Fruit fly (Drosophila melanogaster): ENCODE results near the gene Tsp26A.

Tsp26A gene

dm6 chr2L:5974122-5974521 is 25.9 kb upstream of the Tsp26A start (continued):
- TF ChIP-seq CG17802 (tag; optimal IDR thresholded peaks at IDR 0.05) (no peak), CG30020 (tag; optimal IDR thresholded peaks at IDR 0.05) (no peak), ttk (GFP tag; IDR thresholded peaks at IDR 0.05) (peak; percentile 7; the same call in 1 of the 2 replicates), danr (GFP tag; IDR thresholded peaks at IDR 0.05) (no peak), CG11560 (tag; IDR thresholded peaks at IDR 0.05) (no peak), sd (tag; optimal IDR thresholded peaks at IDR 0.05) (peak; percentile 42), slp2 (GFP tag; optimal IDR thresholded peaks at IDR 0.05) (no peak), CTCF (GFP tag; optimal IDR thresholded peaks at IDR 0.05) (no peak), Ada2b (GFP tag; IDR thresholded peaks at IDR 0.05) (0 out of 2 replicates have a peak, but pooled peaks have one; percentile 25), CG7963 (GFP tag; IDR thresholded peaks at IDR 0.05; ENCODE audit: partially characterized antibody) (no peak), Nf-YA (GFP tag; IDR thresholded peaks at IDR 0.05) (no peak), CG3838 (GFP tag; optimal IDR thresholded peaks at IDR 0.05) (no peak), Taf1 (GFP tag; IDR thresholded peaks at IDR 0.05) (no peak), knrl (GFP tag; IDR thresholded peaks at IDR 0.05; ENCODE audit: partially characterized antibody) (no peak), chm (GFP tag; IDR thresholded peaks at IDR 0.05) (peak; percentile 62), CG8359 (GFP tag; optimal IDR thresholded peaks at IDR 0.05; ENCODE audit: borderline replicate concordance) (no peak), CG5953 (GFP tag; IDR thresholded peaks at IDR 0.05) (0 out of 2 replicates have a peak, but pooled peaks have one; percentile 15), CkIIα-i1 (GFP tag; IDR thresholded peaks at IDR 0.05) (no peak), CG32772 (GFP tag; IDR thresholded peaks at IDR 0.05) (no peak), CG8281 (tag; optimal IDR thresholded peaks at IDR 0.05) (peak; percentile 52), CG13296 (GFP tag; optimal IDR thresholded peaks at IDR 0.05) (peak; percentile 79), az2 (GFP tag; optimal IDR thresholded peaks at IDR 0.05) (no peak), bbx (GFP tag; IDR thresholded peaks at IDR 0.05; ENCODE audit: partially characterized antibody) (no peak), CG3281 (GFP tag; optimal IDR thresholded peaks at IDR 0.05) (peak; percentile 74), CG6854 (GFP tag; optimal IDR thresholded peaks at IDR 0.05) (peak; percentile 48), CHES-1-like (GFP tag; optimal IDR thresholded peaks at IDR 0.05) (no peak), CG9215 (GFP tag; IDR thresholded peaks at IDR 0.05) (no peak), CG10654 (GFP tag; optimal IDR thresholded peaks at IDR 0.05) (peak; percentile 47), CG18262 (tag; optimal IDR thresholded peaks at IDR 0.05) (peak; percentile 38), CG17359 (tag; optimal IDR thresholded peaks at IDR 0.05) (peak; percentile 67), dan (GFP tag; IDR thresholded peaks at IDR 0.05) (no peak), CG4424 (GFP tag; optimal IDR thresholded peaks at IDR 0.05) (peak; percentile 12), BEAF-32 (GFP tag; optimal IDR thresholded peaks at IDR 0.05) (no peak), Pdp1 (GFP tag; optimal IDR thresholded peaks at IDR 0.05) (peak in 1 of 2 experiments; percentile 4), pzg (GFP tag; optimal IDR thresholded peaks at IDR 0.05) (no peak), CG16813 (GFP tag; IDR thresholded peaks at IDR 0.05; ENCODE audit: partially characterized antibody) (no peak), CG5245 (GFP tag; optimal IDR thresholded peaks at IDR 0.05) (no peak), TFAM (GFP tag; optimal IDR thresholded peaks at IDR 0.05) (no peak), CG14710 (tag; optimal IDR thresholded peaks at IDR 0.05) (peak; percentile 43), CG8388 (GFP tag; optimal IDR thresholded peaks at IDR 0.05) (no peak), Adf1 (GFP tag; IDR thresholded peaks at IDR 0.05) (0 out of 2 replicates have a peak, but pooled peaks have one; percentile 15), insv (GFP tag; optimal IDR thresholded peaks at IDR 0.05) (peak in 1 of 2 experiments; percentile 55), CG10462 (GFP tag; optimal IDR thresholded peaks at IDR 0.05) (no peak), CG12942 (GFP tag; optimal IDR thresholded peaks at IDR 0.05) (peak; percentile 28), cato (GFP tag; optimal IDR thresholded peaks at IDR 0.05; ENCODE audit: borderline replicate concordance) (no peak), nerfin-1 (tag; optimal IDR thresholded peaks at IDR 0.05) (peak; percentile 56), cad (GFP tag; optimal IDR thresholded peaks at IDR 0.05) (no peak), nmo (GFP tag; optimal IDR thresholded peaks at IDR 0.05) (no peak), Abd-B (GFP tag; optimal IDR thresholded peaks at IDR 0.05) (no peak), fd102C (GFP tag; optimal IDR thresholded peaks at IDR 0.05) (no peak), gcm2 (GFP tag; optimal IDR thresholded peaks at IDR 0.05) (no peak)
